Worm (Caenorhabditis elegans): Measurements from ENCODE around the gene C49C8.2.

C49C8.2 gene

DNA sequence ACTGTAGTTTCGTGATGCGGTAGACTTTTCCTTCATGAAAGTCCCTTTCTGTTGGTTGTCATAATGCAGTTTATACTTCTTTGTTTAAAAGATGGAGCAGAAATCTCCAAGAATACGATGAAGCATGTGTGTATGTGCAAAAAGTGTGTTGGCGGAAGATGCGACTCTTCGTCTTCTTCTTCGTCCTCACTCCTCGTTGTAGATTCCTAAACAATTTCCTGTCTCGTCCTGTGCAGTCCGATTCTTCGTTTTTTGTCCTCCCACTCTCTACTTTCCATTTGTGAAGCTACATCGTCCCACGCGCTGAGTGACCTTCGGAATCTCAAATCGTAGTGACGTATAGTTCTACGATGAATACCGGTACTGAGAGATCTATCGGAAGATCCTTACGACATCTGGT lies 22.6 kb upstream of the C49C8.2 start:
- TF ChIP-seq him-1 (tag; optimal IDR thresholded peaks at IDR 0.05): no peak

DNA sequence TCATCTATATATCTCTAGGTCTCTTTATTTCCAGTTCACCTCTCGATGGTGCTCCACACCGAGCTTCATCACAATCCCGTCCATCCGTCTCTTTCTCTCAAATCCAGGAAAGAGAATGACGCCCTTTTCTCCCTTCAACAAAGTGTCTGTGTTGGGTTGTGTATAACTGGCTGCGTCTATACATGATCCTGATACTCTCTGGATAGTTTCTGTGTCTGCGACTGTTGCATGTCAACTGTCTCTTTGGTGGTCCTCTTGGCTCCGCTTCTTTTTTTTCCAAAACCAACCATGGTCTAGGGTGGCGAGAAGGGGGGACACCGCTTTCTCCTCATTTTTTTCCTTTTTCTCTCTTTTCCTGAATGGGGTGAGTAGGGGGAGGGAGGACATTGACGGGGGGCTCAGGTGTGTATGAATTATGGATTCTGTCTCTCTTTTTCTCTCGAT lies 21.3 kb upstream of the C49C8.2 start:
- TF ChIP-seq W03F9.2 (tag; optimal IDR thresholded peaks at IDR 0.05) (no peak), dao-5 (tag; optimal IDR thresholded peaks at IDR 0.05) (no peak), him-1 (tag; optimal IDR thresholded peaks at IDR 0.05) (peak; percentile 67)

DNA sequence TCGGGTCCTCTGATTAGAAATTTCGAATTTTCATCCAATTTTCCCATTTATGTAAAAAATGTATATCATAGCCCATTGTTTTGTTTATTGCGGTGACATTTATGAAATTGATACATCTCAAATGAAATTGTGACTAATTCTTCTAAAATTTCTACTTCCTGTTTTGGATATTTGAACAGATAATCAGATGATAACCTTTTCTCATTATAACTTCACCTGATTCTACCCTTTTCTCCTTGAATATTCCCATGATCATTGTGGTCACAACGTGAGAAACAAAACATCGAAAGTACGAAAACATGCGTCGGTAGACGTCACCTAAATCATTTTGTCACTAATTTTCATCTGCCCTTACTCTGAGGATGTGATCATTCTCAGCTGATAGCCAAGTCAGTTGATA lies 20.6 kb upstream of the C49C8.2 start:
- TF ChIP-seq dao-5 (tag; optimal IDR thresholded peaks at IDR 0.05) (no peak), W03F9.2 (tag; optimal IDR thresholded peaks at IDR 0.05) (no peak), him-1 (tag; optimal IDR thresholded peaks at IDR 0.05) (no peak)

DNA sequence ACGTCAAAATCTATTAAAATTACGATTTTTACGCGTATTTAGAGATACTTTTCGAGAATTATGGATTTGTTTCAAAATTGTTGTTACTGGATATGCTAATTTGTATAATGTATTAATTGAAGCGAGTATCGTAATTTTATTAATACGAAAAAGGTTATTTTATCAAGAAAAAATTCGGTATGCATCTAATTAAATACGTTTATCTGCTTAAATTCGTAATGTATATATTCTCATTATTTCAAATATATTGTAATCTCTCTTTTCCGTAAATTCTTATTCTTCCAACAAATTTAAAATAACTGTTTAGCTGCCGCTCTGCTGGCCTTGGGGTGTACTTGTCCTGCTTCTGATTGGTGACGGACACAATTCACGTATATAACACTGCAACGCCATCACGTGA lies 19.9 kb upstream of the C49C8.2 start, which contains the start of gene dgk-4:
TSS of gene dgk-4 (plus strand) at position 301 of the 400 bp plus-strand sequence.
- no peak for TF ChIP-seq dao-5 (tag; optimal IDR thresholded peaks at IDR 0.05)
- no peak for TF ChIP-seq him-1 (tag; optimal IDR thresholded peaks at IDR 0.05)
- no peak for TF ChIP-seq W03F9.2 (tag; optimal IDR thresholded peaks at IDR 0.05)

DNA sequence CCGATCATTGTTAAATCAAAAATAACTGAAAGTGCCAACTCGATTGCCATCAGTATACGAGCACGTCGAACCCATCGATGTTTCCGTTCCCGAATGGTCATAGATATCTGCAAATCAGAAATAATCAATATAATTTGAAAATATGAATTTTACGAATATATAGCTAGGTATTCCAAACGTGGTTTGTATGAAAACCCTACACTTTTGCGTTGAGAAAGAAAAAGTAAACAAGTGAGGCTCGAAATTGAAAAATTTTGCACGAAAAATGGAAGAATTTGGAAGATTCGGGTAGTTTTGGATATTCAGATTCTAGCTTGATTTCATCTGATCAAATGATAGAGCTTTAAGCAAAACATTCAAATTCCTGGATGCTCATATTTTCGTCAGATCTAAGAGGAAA lies 12.1 kb upstream of the C49C8.2 start, which contains the start of gene F42A9.9:
TSS of gene F42A9.9 (minus strand) at position 101 of the 400 bp plus-strand sequence.
- no peak for TF ChIP-seq dao-5 (tag; optimal IDR thresholded peaks at IDR 0.05)
- TF ChIP-seq him-1 (tag; optimal IDR thresholded peaks at IDR 0.05): no peak
- TF ChIP-seq W03F9.2 (tag; optimal IDR thresholded peaks at IDR 0.05): no peak

DNA sequence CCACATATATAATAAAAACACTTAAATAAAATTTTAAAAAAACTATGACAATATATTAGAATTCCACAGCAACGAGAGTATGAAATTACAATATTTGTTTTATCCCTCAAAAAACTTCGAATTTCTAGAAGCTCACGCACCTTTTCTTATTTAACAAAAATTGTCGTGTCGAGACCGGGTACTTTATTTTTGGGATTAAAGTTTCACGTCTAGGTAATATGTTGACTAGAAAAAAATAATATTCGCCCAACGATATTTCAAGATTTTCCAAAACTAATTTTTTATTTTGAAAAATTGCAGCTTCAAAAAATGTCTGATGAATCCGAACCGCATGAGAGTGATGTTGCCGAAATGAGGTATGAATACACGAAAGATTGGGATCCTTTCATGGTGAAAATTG lies 6.5 kb upstream of the C49C8.2 start, which contains the start of gene C49C8.3:
TSS of gene C49C8.3 (plus strand) at position 301 of the 400 bp plus-strand sequence.
- TF ChIP-seq him-1 (tag; optimal IDR thresholded peaks at IDR 0.05): no peak
- TF ChIP-seq dao-5 (tag; optimal IDR thresholded peaks at IDR 0.05): no peak
- TF ChIP-seq W03F9.2 (tag; optimal IDR thresholded peaks at IDR 0.05): no peak

DNA sequence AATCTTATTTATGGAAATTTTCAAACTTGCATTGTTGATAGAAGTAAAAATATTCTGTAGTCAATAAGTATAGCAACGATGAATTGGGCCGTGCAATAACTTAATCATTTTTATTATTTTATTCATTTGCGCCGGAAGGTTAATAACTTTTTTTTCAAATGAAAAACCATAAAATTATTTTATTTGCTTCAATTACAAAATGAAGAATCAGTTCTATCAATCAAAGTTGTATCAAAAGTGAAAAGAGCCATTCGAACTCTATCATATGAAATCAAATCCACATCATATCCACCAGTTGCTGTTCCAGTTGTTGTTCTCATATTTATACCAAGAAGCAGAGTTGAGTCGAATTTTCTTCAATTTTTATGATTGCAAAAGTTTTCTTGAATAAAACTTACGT lies 2.4 kb upstream of the C49C8.2 start, which contains the start of gene cyp-33E1:
TSS of gene cyp-33E1 (minus strand) at position 101 of the 400 bp plus-strand sequence.
- TF ChIP-seq him-1 (tag; optimal IDR thresholded peaks at IDR 0.05): no peak
- TF ChIP-seq dao-5 (tag; optimal IDR thresholded peaks at IDR 0.05): no peak
- no peak for TF ChIP-seq W03F9.2 (tag; optimal IDR thresholded peaks at IDR 0.05)

DNA sequence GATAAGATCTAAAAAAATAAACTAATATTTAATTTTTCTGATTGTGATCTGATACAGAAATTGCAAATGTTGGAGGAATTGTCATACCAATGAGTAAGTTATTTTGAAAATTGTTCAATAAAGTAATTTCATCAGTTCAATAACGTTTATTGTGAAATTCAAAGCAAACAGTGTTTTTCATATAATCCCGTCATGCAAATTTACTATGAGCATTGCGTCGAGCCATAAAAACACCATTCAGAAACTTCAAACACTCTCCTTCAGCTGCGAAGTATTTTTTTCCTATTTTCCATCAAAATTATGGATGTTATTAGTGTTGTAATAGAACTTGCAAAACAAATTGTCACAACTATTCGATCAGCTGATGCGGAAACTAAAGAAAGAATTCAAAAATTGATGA lies 947 bp downstream of the C49C8.2 start, which contains the start of gene C49C8.8:
TSS of gene C49C8.8 (plus strand) at position 301 of the 400 bp plus-strand sequence.
- TF ChIP-seq him-1 (tag; optimal IDR thresholded peaks at IDR 0.05) (no peak), dao-5 (tag; optimal IDR thresholded peaks at IDR 0.05) (no peak), W03F9.2 (tag; optimal IDR thresholded peaks at IDR 0.05) (no peak)

DNA sequence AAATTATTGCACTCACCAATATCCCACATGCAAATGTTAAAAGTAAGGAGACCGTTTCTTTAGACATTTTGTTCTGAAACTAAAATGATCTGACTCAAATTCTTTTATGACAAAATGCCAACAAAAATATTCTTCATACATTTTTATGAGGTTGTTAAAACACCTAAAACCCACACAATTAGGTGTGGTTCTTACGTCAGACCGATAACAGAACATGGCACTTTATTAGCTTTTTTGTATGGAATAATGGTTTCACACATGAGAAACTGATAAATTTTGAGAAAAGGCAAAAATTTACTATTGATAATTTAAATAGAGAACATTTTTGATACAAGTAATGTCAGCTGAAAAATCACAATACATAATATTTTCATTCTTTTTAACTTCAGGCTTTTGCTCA lies 2.7 kb downstream of the C49C8.2 start, which contains the start of gene C49C8.5:
TSS of gene C49C8.5 (minus strand) at position 73 of the 400 bp plus-strand sequence.
- TF ChIP-seq dao-5 (tag; optimal IDR thresholded peaks at IDR 0.05): no peak

DNA sequence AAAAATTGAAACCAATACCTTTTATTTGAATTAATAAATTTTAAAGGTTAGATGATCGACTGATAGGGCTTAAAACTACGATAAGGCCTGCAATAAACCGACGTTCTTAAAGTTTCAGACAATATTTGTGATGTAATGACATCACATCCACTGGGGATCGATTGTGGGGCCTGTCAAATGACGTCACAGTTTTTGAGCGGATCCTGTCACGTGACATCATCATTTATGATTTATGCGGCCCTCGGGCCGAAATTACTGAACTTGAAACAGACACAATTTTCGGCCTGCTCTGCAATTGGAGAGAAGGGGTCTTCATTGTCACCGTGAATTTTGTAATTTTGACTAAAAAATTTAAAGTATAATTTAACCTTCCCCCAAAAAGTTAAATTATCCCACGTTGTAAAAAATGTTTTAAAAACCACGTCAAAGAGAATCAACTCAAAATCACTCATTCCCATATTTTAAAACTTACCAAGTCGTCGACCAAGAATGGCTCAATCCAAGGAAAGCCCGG lies 3.3 kb downstream of the C49C8.2 start, which contains the start of gene C49C8.1:
TSS of gene C49C8.1 (plus strand) at position 464 of the 514 bp plus-strand sequence.
- no peak for TF ChIP-seq him-1 (tag; optimal IDR thresholded peaks at IDR 0.05)
- TF ChIP-seq W03F9.2 (tag; optimal IDR thresholded peaks at IDR 0.05): no peak
- no peak for TF ChIP-seq dao-5 (tag; optimal IDR thresholded peaks at IDR 0.05)

DNA sequence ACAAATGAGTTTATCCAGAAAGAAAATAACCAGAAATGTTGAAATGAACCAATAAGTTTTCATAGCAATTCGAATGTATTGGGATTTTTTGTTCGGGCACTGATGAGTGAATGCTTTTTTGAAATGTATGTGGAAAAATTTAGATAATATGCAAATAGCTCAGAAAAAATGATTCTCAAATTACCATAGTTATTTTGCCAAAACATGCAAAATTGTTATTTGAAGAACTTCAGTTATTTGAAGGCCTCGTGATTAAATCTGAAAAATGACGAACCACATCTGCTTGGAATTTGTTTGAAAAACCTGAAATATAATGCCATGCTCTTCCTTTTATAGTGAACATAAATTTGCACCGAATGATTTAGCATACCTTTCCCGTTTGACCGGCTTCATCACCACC lies 7.2 kb downstream of the C49C8.2 start, which contains the start of gene C49C8.6:
TSS of gene C49C8.6 (minus strand) at position 101 of the 400 bp plus-strand sequence.
- TF ChIP-seq dao-5 (tag; optimal IDR thresholded peaks at IDR 0.05) (no peak), him-1 (tag; optimal IDR thresholded peaks at IDR 0.05) (no peak), W03F9.2 (tag; optimal IDR thresholded peaks at IDR 0.05) (no peak)

DNA sequence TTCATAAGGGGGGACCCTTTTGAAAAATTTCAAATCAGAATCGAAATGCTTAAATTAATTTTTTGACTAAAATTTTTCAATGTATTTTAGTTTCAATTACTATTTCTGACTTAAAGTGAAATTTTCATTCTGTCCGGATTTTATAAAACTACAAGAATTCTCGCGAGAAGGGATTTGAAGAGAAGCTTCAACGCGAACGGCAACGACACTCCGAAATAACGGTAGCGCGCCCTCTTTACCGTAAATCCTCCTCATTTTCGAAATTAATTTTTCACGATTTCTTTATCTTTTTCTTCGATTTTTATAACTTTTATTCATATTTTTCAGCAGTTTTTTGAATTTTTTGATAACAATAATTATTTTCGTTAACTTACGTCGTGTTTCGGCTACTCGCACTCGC lies 14.9 kb downstream of the C49C8.2 start:
- TF ChIP-seq W03F9.2 (tag; optimal IDR thresholded peaks at IDR 0.05): no peak
- TF ChIP-seq him-1 (tag; optimal IDR thresholded peaks at IDR 0.05): no peak
- no peak for TF ChIP-seq dao-5 (tag; optimal IDR thresholded peaks at IDR 0.05)

DNA sequence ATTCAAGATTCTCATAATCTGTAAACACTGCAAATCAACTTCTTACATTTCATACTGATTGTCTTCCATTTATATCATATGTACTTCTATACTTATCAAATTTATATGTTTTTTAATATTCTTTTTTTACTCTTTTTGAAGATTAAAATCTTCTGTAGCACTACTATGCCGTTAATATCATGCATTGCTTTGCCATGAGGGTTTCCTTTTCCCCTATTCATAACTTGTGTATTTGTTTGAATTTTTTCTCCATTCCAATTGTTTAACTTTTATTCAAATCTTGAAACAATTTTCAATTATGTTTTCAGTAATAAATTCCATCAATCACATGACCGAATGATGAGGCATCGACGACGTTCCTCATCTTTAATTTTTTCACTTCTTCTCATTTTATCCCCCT lies 17.7 kb downstream of the C49C8.2 start, which contains the start of gene cdh-5:
TSS of gene cdh-5 (plus strand) at position 301 of the 400 bp plus-strand sequence.
- TF ChIP-seq W03F9.2 (tag; optimal IDR thresholded peaks at IDR 0.05) (no peak), dao-5 (tag; optimal IDR thresholded peaks at IDR 0.05) (no peak), him-1 (tag; optimal IDR thresholded peaks at IDR 0.05) (no peak)

DNA sequence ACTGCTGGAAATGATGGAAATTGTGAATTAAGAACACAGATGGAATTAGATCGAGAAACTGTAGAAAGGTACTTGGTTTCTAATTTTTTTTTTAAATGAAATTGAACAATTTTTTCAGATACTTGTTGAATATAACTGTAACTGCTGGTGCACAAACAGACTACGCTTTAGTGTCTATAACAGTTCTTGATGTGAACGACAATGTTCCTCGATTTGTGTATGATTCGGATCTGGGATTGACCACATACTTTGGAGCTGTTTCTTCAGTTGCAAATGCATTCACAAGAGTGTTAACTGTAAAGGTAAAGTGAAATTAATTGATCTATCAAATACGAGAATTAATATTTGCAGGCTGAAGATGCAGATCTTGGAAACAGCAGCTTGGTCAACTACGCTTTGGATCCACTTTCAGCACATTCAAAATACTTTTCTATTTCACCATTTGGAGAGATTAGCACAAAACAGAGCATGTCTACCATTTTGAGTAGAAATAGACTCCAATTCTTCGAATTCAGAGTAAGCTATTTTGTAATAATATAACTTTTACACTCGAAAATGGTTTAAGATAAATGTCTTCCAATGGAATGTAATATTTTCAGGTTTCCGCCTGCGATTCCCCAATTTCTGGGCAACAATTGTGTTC lies 23.0 kb downstream of the C49C8.2 start:
- TF ChIP-seq dao-5 (tag; optimal IDR thresholded peaks at IDR 0.05): no peak
- no peak for TF ChIP-seq W03F9.2 (tag; optimal IDR thresholded peaks at IDR 0.05)
- TF ChIP-seq him-1 (tag; optimal IDR thresholded peaks at IDR 0.05): no peak
